Worm (Caenorhabditis elegans) whole organism, L1 larva: ENCODE measurements around the gene smr-1.

Experiments
- C34B4.2 ChIP-seq: sonication (generic microtip); optimal IDR thresholded peaks from 2 replicates; lab custom pipeline; 2017; ENCODE audit warnings: mild to moderate bottlenecking, missing genetic modification characterization, missing compliant biosample characterization
- Y116A8C.19 ChIP-seq: sonication (generic microtip); optimal IDR thresholded peaks from 2 replicates; lab custom pipeline; 2016; ENCODE audit warnings: missing compliant biosample characterization, missing genetic modification characterization, borderline replicate concordance
- aha-1 ChIP-seq: fragments of 150-350 bp; optimal IDR thresholded peaks from 2 replicates; lab custom pipeline; 2014; ENCODE audit warnings: missing biosample characterization, missing genetic modification characterization
- aly-2 ChIP-seq: fragments of 150-350 bp; optimal IDR thresholded peaks from 2 replicates; lab custom pipeline; 2014; ENCODE audit warnings: missing biosample characterization, missing genetic modification characterization
- ama-1 ChIP-seq: fragments of 150-350 bp; optimal IDR thresholded peaks from 2 replicates; lab custom pipeline; 2014
- ceh-63 ChIP-seq: fragments of 200-800 bp; sonication (Bioruptor generic); optimal IDR thresholded peaks from 2 replicates; lab custom pipeline; 2018; ENCODE audit warnings: mild to moderate bottlenecking, missing genetic modification characterization, missing compliant biosample characterization
- ceh-8 ChIP-seq: fragments of 200-800 bp; sonication (Bioruptor generic); optimal IDR thresholded peaks from 2 replicates; lab custom pipeline; 2018; ENCODE audit warnings: mild to moderate bottlenecking, missing genetic modification characterization, moderate library complexity, missing compliant biosample characterization
- ceh-88 ChIP-seq: fragments of 200-800 bp; sonication (Bioruptor generic); IDR thresholded peaks from 2 replicates; pipeline ENCODE4 v1.3.6; 2022; ENCODE audit warnings: missing genetic modification characterization, missing compliant biosample characterization
- ceh-90 ChIP-seq: sonication (generic microtip); optimal IDR thresholded peaks from 2 replicates; lab custom pipeline; 2016; ENCODE audit warnings: missing genetic modification characterization, missing compliant biosample characterization
- efl-1 ChIP-seq, 4 experiments: fragments of 150-350 bp; optimal IDR thresholded peaks in 3 of 4; peaks in 1 of 4; 1 replicate in 1 of 4; 2 replicates in 3 of 4; lab custom pipeline; 2014; ENCODE audit warnings: missing biosample characterization in 2 of 4, missing genetic modification characterization in 2 of 4, missing genetic modification reagents in 2 of 4
- elt-2 ChIP-seq: sonication (generic microtip); optimal IDR thresholded peaks from 2 replicates; lab custom pipeline; 2016; ENCODE audit warnings: missing genetic modification characterization, mild to moderate bottlenecking, inconsistent platforms, missing compliant biosample characterization, missing genetic modification reagents
- fkh-4 ChIP-seq: sonication (generic microtip); optimal IDR thresholded peaks from 2 replicates; lab custom pipeline; 2016; ENCODE audit warnings: missing compliant biosample characterization, missing genetic modification characterization, borderline replicate concordance
- hlh-17 ChIP-seq: fragments of 200-800 bp; sonication (Bioruptor generic); optimal IDR thresholded peaks from 2 replicates; lab custom pipeline; 2018; ENCODE audit warnings: missing genetic modification characterization, mild to moderate bottlenecking, missing compliant biosample characterization, moderate library complexity, borderline replicate concordance
- hlh-4 ChIP-seq: sonication (generic microtip); optimal IDR thresholded peaks from 2 replicates; lab custom pipeline; 2016; ENCODE audit warnings: mild to moderate bottlenecking, missing genetic modification characterization, missing compliant biosample characterization
- irx-1 ChIP-seq: sonication (generic microtip); optimal IDR thresholded peaks from 2 replicates; lab custom pipeline; 2016; ENCODE audit warnings: missing genetic modification characterization, missing compliant biosample characterization
- isw-1 ChIP-seq: fragments of 200-800 bp; sonication (Bioruptor generic); IDR thresholded peaks from 2 replicates; pipeline ENCODE4 v1.3.6; 2022; ENCODE audit warnings: missing genetic modification characterization, missing compliant biosample characterization
- lin-15B ChIP-seq: fragments of 150-350 bp; sonication (generic microtip); optimal IDR thresholded peaks from 3 replicates; lab custom pipeline; 2014; ENCODE audit warnings: missing biosample characterization, missing genetic modification characterization
- lin-39 ChIP-seq: fragments of 150-350 bp; optimal IDR thresholded peaks from 2 replicates; lab custom pipeline; 2014; ENCODE audit warnings: missing biosample characterization, missing genetic modification reagents, missing genetic modification characterization
- mab-9 ChIP-seq: fragments of 200-800 bp; sonication (Bioruptor generic); IDR thresholded peaks from 2 replicates; pipeline ENCODE4 v1.3.6; 2022; ENCODE audit warnings: missing genetic modification reagents, missing genetic modification characterization, missing compliant biosample characterization
- nhr-19 ChIP-seq: fragments of 200-800 bp; sonication (Bioruptor generic); conservative IDR thresholded peaks from 2 replicates; pipeline ENCODE4 v1.3.6; 2022; ENCODE audit warnings: missing genetic modification characterization, missing compliant biosample characterization
- nhr-237 ChIP-seq: fragments of 150-350 bp; optimal IDR thresholded peaks from 2 replicates; lab custom pipeline; 2014; ENCODE audit warnings: missing biosample characterization, missing genetic modification characterization
- nhr-28 ChIP-seq: fragments of 150-350 bp; optimal IDR thresholded peaks from 2 replicates; lab custom pipeline; 2014; ENCODE audit warnings: missing biosample characterization, missing genetic modification characterization
- nhr-47 ChIP-seq: sonication (generic microtip); optimal IDR thresholded peaks from 2 replicates; lab custom pipeline; 2016; ENCODE audit warnings: mild to moderate bottlenecking, missing genetic modification characterization, moderate library complexity, missing compliant biosample characterization
- nhr-84 ChIP-seq: sonication (generic microtip); optimal IDR thresholded peaks from 2 replicates; lab custom pipeline; 2017; ENCODE audit warnings: missing biosample characterization, missing genetic modification characterization
- nhr-85 ChIP-seq: sonication (generic microtip); peaks from one replicate; lab custom pipeline; 2016; ENCODE audit warnings: missing genetic modification characterization, inconsistent platforms, missing compliant biosample characterization
- skn-1 ChIP-seq: fragments of 150-350 bp; optimal IDR thresholded peaks from 2 replicates; lab custom pipeline; 2014; ENCODE audit warnings: missing biosample characterization, missing genetic modification characterization
- sptf-1 ChIP-seq: fragments of 150-350 bp; optimal IDR thresholded peaks from 2 replicates; lab custom pipeline; 2014; ENCODE audit warnings: missing biosample characterization, missing genetic modification characterization
- sup-37 ChIP-seq: fragments of 200-800 bp; sonication (Bioruptor generic); optimal IDR thresholded peaks from 2 replicates; lab custom pipeline; 2018; ENCODE audit warnings: mild to moderate bottlenecking, missing genetic modification characterization, missing compliant biosample characterization
- swsn-7 ChIP-seq: sonication (generic microtip); optimal IDR thresholded peaks from 2 replicates; lab custom pipeline; 2016; ENCODE audit warnings: missing genetic modification characterization, missing compliant biosample characterization
- tlp-1 ChIP-seq: fragments of 150-350 bp; optimal IDR thresholded peaks from 2 replicates; lab custom pipeline; 2014; ENCODE audit warnings: missing biosample characterization, missing genetic modification characterization
- unc-30 ChIP-seq: sonication (generic microtip); optimal IDR thresholded peaks from 2 replicates; lab custom pipeline; 2017; ENCODE audit warnings: missing biosample characterization, missing genetic modification characterization
- unc-86 ChIP-seq: sonication (generic microtip); optimal IDR thresholded peaks from 2 replicates; lab custom pipeline; 2016; ENCODE audit warnings: missing genetic modification characterization, missing compliant biosample characterization
- vab-15 ChIP-seq: sonication (generic microtip); optimal IDR thresholded peaks from 2 replicates; lab custom pipeline; 2017; ENCODE audit warnings: missing genotype, mild to moderate bottlenecking, missing genetic modification characterization, missing compliant biosample characterization
- ztf-4 ChIP-seq: fragments of 150-350 bp; optimal IDR thresholded peaks from 2 replicates; lab custom pipeline; 2014; ENCODE audit warnings: missing biosample characterization, missing genetic modification characterization

The smr-1 gene

DNA sequence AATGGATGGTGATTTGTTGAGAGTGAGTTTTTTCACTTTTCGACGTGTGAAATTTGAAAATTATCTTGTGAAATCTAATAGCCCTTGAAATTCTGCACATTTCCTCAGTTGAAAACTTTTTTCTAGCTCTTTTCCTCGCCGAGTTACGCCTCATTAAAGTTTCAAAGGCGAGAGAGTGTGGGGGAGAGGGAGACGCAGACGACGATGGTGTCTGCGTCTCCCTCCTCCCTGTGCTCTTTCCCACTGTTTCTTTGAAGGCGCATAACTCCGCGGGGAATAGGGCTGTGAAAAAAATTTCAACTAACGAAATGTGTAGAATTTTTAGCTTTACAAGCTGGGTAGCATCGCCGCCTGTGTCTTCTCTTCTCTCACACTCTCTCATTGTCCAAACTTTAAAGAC, 23.4 kb downstream of the smr-1 start:
- TF ChIP-seq fkh-4 (tag; lab: Kevin White, UChicago): no peak
- no peak for TF ChIP-seq hlh-4 (tag; lab: Kevin White, UChicago)
- no peak for TF ChIP-seq lin-15B (tag; lab: Kevin White, UChicago)
- no peak for TF ChIP-seq nhr-28 (tag; lab: Kevin White, UChicago)
- TF ChIP-seq ztf-4 (tag; lab: Kevin White, UChicago): no peak
- TF ChIP-seq isw-1 (GFP tag; lab: Robert Waterston, UW): no peak
- TF ChIP-seq hlh-17 (GFP tag; lab: Kevin White, UChicago): no peak
- TF ChIP-seq sptf-1 (tag; lab: Kevin White, UChicago): no peak
- TF ChIP-seq unc-30 (tag; lab: Kevin White, UChicago): no peak
- TF ChIP-seq nhr-237 (tag; lab: Kevin White, UChicago): no peak
- TF ChIP-seq nhr-84 (tag; lab: Kevin White, UChicago): no peak
- no peak for TF ChIP-seq nhr-85 (tag; lab: Kevin White, UChicago)
- TF ChIP-seq aha-1 (tag; lab: Kevin White, UChicago): no peak
- no peak for TF ChIP-seq irx-1

DNA sequence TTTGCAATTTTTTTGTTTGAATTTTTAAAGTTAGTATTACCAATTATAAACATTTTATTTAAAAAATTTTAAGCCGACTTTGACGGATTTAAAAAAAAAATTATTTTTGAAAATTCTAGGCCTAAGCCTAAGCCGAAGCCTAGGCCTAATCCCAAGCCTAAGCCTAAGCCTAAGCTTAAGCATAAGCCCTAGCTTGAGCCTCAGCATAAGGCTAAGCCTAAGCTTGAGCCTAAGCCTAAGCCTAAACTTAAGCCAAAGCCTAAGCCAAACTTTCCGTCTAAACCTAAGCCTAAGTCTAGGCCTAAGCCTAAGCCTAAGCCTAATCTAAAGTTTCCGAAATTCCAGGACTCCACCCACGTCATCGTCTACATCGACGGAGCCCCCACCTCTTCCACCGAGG, 26.6 kb downstream of the smr-1 start:
- no peak for TF ChIP-seq sup-37 (GFP tag; lab: Kevin White, UChicago)
- no peak for TF ChIP-seq unc-30 (tag; lab: Kevin White, UChicago)

DNA sequence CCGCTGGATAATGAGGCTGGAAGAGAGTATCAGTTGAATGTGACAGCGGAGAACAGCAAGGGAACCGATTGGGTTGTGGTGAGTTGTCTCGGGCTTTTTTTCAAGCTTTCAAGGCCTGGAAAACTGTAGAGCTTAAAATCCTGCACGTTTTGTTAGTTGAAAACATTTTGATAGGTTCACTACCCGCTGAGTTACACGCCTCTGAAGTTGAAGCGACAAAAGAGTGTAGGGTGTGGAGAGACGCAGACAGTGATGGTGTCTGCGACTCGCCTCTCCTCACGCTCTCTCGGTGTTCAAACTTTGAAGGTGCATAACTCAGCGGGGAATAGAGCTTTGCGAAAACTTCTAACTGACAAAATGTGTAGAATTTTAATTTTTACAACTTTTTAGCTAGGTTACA, 30.4 kb downstream of the smr-1 start:
- no peak for TF ChIP-seq nhr-19 (GFP tag; lab: Robert Waterston, UW)
- no peak for TF ChIP-seq vab-15 (tag; lab: Kevin White, UChicago)
- no peak for TF ChIP-seq isw-1 (GFP tag; lab: Robert Waterston, UW)
- no peak for TF ChIP-seq C34B4.2 (tag; lab: Kevin White, UChicago)
- TF ChIP-seq ceh-88 (GFP tag; lab: Robert Waterston, UW): no peak
- TF ChIP-seq aha-1 (tag; lab: Kevin White, UChicago): no peak
- TF ChIP-seq ceh-90 (tag; lab: Kevin White, UChicago): no peak
- TF ChIP-seq aly-2: no peak
- no peak for TF ChIP-seq mab-9 (GFP tag; lab: Robert Waterston, UW)
- TF ChIP-seq elt-2: no peak
- TF ChIP-seq ceh-63 (GFP tag; lab: Kevin White, UChicago): no peak
- TF ChIP-seq lin-39 (tag; lab: Kevin White, UChicago): no peak
- no peak for TF ChIP-seq swsn-7
- no peak for TF ChIP-seq ztf-4 (tag; lab: Kevin White, UChicago)
- TF ChIP-seq Y116A8C.19 (tag; lab: Kevin White, UChicago): no peak
- no peak for TF ChIP-seq ama-1 (lab: Kevin White, UChicago)
- TF ChIP-seq unc-86 (tag; lab: Kevin White, UChicago): no peak
- no peak for TF ChIP-seq nhr-47 (tag; lab: Kevin White, UChicago)
- TF ChIP-seq hlh-4 (tag; lab: Kevin White, UChicago): no peak
- no peak for TF ChIP-seq ceh-8 (GFP tag; lab: Kevin White, UChicago)
- TF ChIP-seq, all 84 proteins: peak for 0

DNA sequence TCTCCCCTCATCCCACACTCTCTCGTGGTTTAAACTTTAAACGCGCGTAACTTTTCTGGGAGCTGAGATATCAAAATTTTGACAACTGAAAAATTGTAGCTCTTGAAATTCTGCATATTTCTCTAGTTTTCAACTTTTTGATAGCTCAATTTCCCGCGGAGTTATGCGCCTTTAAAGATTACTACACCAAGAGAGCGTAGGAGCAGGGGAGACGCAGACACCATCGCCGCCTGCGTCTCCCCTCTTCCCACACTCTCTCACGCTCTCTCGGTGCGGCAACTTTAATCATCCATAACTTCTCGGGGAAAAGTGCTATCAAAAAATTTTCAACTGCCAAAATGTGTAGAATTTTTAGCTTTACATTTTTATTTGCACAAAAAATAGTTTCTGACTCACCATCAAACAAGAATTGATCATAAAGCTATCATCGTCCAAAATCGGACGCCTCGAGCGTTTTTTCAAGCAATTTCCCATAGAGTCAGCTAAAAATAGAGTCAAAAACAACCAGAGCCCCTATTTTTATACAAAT, 33.2 kb downstream of the smr-1 start, which contains the start of gene eak-3:
TSS of gene eak-3 (minus strand) at position 479 of the 529 bp plus-strand sequence.
- TF ChIP-seq efl-1 (optimal IDR thresholded peaks at IDR 0.05; lab: Kevin White, UChicago) (no peak), efl-1 (GFP tag; optimal IDR thresholded peaks at IDR 0.05 in 1 of 2; lab: Kevin White, UChicago) (peak in 1 of 2 experiments; percentile 89), skn-1 (tag; lab: Kevin White, UChicago) (no peak), tlp-1 (no peak)

DNA sequence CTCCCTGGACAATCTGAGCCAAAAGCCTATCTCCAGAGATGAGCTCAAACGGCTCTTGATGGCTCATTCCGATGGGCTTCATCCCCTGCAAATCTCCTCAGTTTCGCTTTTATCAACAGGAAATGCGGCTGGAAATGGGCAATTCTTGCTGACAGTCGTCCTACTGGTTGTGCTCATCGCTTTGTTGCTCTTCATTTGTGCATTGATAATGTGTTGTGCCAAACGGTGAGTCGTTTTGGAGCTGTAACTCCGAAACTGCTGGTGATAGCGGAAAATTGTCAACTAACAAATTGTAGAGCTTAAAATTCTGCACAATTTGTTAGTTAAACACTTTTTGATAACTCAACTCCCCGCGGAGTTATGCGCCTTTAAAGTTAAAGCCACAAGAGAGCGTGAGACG, 36.0 kb downstream of the smr-1 start:
- no peak for TF ChIP-seq isw-1 (GFP tag; lab: Robert Waterston, UW)
